Worm (Caenorhabditis elegans): ENCODE measurements around the gene C49C8.6.

ce11 chrIV:8679225-8679624, 21.2 kb upstream of the C49C8.6 start, which contains the start of gene nlp-60:
- TF ChIP-seq mep-1 (tag; optimal IDR thresholded peaks at IDR 0.05) (no peak), elt-2 (tag; optimal IDR thresholded peaks at IDR 0.05) (no peak), ama-1 (optimal IDR thresholded peaks at IDR 0.05) (no peak), skn-1 (tag; optimal IDR thresholded peaks at IDR 0.05) (no peak), nhr-85 (tag) (no peak), unc-86 (tag; optimal IDR thresholded peaks at IDR 0.05) (no peak), aha-1 (tag; optimal IDR thresholded peaks at IDR 0.05) (no peak), hlh-17 (GFP tag; optimal IDR thresholded peaks at IDR 0.05; ENCODE audit: borderline replicate concordance) (no peak), ceh-90 (tag; optimal IDR thresholded peaks at IDR 0.05) (no peak)

All from whole organism, L1 larva.